Worm (Caenorhabditis elegans): ENCODE data around the gene Y57G11C.22.

Y57G11C.22 gene

DNA sequence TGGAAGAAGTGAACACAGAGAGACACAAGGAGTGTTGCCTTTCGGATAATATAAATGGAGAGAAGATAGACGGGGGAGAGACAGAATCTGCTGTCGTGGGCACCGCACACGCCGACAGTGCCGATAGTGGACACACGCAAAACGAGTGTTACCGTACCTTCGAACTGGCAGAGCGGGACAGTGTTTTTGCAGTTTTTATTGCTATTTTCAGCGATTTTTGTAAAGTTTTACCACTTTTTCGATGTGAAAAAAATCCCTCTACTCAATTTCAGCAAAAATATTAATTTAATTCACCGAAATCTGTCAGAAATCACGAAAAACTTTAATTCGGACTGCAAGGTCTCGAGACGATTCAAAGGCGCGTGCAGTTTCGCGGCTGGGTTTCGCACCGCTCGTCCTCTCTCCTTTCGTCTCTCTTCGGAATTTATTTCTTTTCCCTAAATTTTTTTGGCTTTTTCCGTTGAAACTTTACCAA is 12.1 kb upstream of the Y57G11C.22 start, which contains the start of gene sec-61.A:
TSS of gene sec-61.A (minus strand) at position 387 of the 475 bp plus-strand sequence.
- no peak for TF ChIP-seq Y22D7AL.16 (tag; optimal IDR thresholded peaks at IDR 0.05)
- TF ChIP-seq fax-1 (tag; optimal IDR thresholded peaks at IDR 0.05), result no peak
- TF ChIP-seq rnt-1 (tag; optimal IDR thresholded peaks at IDR 0.05), result no peak
- TF ChIP-seq pax-1 (tag; optimal IDR thresholded peaks at IDR 0.05), result peak; percentile 48
- no peak for TF ChIP-seq nhr-11 (tag; optimal IDR thresholded peaks at IDR 0.05)
- TF ChIP-seq unc-3 (GFP tag; conservative IDR thresholded peaks at IDR 0.05), result no peak
- peak; percentile 15 for TF ChIP-seq unc-3 (tag; optimal IDR thresholded peaks at IDR 0.05)
- peak; percentile 9 for TF ChIP-seq unc-55 (GFP tag; optimal IDR thresholded peaks at IDR 0.05)
- TF ChIP-seq hlh-13 (GFP tag; optimal IDR thresholded peaks at IDR 0.05), result no peak
- TF ChIP-seq ceh-48 (tag; optimal IDR thresholded peaks at IDR 0.05), result no peak
- no peak for TF ChIP-seq ceh-22 (tag; optimal IDR thresholded peaks at IDR 0.05)
- no peak for TF ChIP-seq pha-4 (tag; optimal IDR thresholded peaks at IDR 0.05)
- no peak for TF ChIP-seq lim-6 (tag; optimal IDR thresholded peaks at IDR 0.05)
- no peak for TF ChIP-seq lin-11 (tag; optimal IDR thresholded peaks at IDR 0.05)
- no peak for TF ChIP-seq hlh-15 (tag; optimal IDR thresholded peaks at IDR 0.05)
- TF ChIP-seq pros-1 (tag; optimal IDR thresholded peaks at IDR 0.05), result no peak
- TF ChIP-seq ceh-18 (tag; optimal IDR thresholded peaks at IDR 0.05), result peak; percentile 55
- TF ChIP-seq K09A11.1 (tag; optimal IDR thresholded peaks at IDR 0.05; ENCODE audit: insufficient read depth), result peak; percentile 56
- TF ChIP-seq C38D4.7 (GFP tag; optimal IDR thresholded peaks at IDR 0.05), result no peak
- TF ChIP-seq unc-86 (tag; optimal IDR thresholded peaks at IDR 0.05), result no peak
- peak; percentile 29 for TF ChIP-seq tbx-7 (tag; optimal IDR thresholded peaks at IDR 0.05)
- TF ChIP-seq dmd-4 (tag; optimal IDR thresholded peaks at IDR 0.05; ENCODE audit: borderline replicate concordance), result no peak
- peak; percentile 66 for TF ChIP-seq ceh-31 (tag; optimal IDR thresholded peaks at IDR 0.05)
- TF ChIP-seq ets-4 (tag; optimal IDR thresholded peaks at IDR 0.05), result peak; percentile 7
- no peak for TF ChIP-seq odd-2 (tag; optimal IDR thresholded peaks at IDR 0.05)
- TF ChIP-seq nhr-232 (tag; optimal IDR thresholded peaks at IDR 0.05), result no peak
- no peak for TF ChIP-seq zip-5 (tag; optimal IDR thresholded peaks at IDR 0.05)
- no peak for TF ChIP-seq ceh-19 (GFP tag; optimal IDR thresholded peaks at IDR 0.05)
- TF ChIP-seq nfya-1 (tag; optimal IDR thresholded peaks at IDR 0.05), result peak; percentile 83
- peak; percentile 72 for TF ChIP-seq unc-42 (tag; optimal IDR thresholded peaks at IDR 0.05)
- no peak for TF ChIP-seq C08G9.2 (tag; optimal IDR thresholded peaks at IDR 0.05)
- TF ChIP-seq pat-9 (tag; optimal IDR thresholded peaks at IDR 0.05), result no peak
- TF ChIP-seq ceh-6 (GFP tag; optimal IDR thresholded peaks at IDR 0.05), result no peak
- TF ChIP-seq pha-2 (tag; optimal IDR thresholded peaks at IDR 0.05), result no peak
- no peak for TF ChIP-seq dve-1 (tag; optimal IDR thresholded peaks at IDR 0.05)
- TF ChIP-seq ttx-3 (tag; optimal IDR thresholded peaks at IDR 0.05), result no peak
- TF ChIP-seq hlh-30 (tag; optimal IDR thresholded peaks at IDR 0.05; ENCODE audit: insufficient read depth), result peak; percentile 71
- TF ChIP-seq ceh-45 (GFP tag; IDR thresholded peaks at IDR 0.05), result no peak
- peak; percentile 5 for TF ChIP-seq hlh-8 (tag; optimal IDR thresholded peaks at IDR 0.05)
- no peak for TF ChIP-seq mec-3 (tag; optimal IDR thresholded peaks at IDR 0.05; ENCODE audit: borderline replicate concordance)
- TF ChIP-seq ceh-24 (tag; optimal IDR thresholded peaks at IDR 0.05), result no peak
- no peak for TF ChIP-seq che-1 (tag; optimal IDR thresholded peaks at IDR 0.05)
- no peak for TF ChIP-seq eyg-1 (tag; optimal IDR thresholded peaks at IDR 0.05)
- TF ChIP-seq ceh-9 (tag; optimal IDR thresholded peaks at IDR 0.05), result no peak
- TF ChIP-seq gmeb-2 (tag; optimal IDR thresholded peaks at IDR 0.05), result no peak
- TF ChIP-seq ceh-34 (tag; optimal IDR thresholded peaks at IDR 0.05), result peak; percentile 63
- peak; percentile 43 for TF ChIP-seq elt-2 (tag; optimal IDR thresholded peaks at IDR 0.05)
- no peak for TF ChIP-seq ahr-1 (tag; optimal IDR thresholded peaks at IDR 0.05)
- no peak for TF ChIP-seq ama-1 (optimal IDR thresholded peaks at IDR 0.05)
- no peak for TF ChIP-seq elt-4 (tag; optimal IDR thresholded peaks at IDR 0.05)
- TF ChIP-seq tbx-2 (tag; optimal IDR thresholded peaks at IDR 0.05), result peak; percentile 77
- no peak for TF ChIP-seq sox-4 (tag; optimal IDR thresholded peaks at IDR 0.05)
- TF ChIP-seq hlh-6 (tag; optimal IDR thresholded peaks at IDR 0.05), result no peak
- no peak for TF ChIP-seq fkh-10 (GFP tag; optimal IDR thresholded peaks at IDR 0.05)
